Worm (Caenorhabditis elegans) whole organism, L4/young adult: Measurements from ENCODE around the gene cyp-33D1.

Source experiments
- W03F9.2 ChIP-seq: fragments of 150-350 bp; optimal IDR thresholded peaks from 2 replicates; lab custom pipeline; 2014; ENCODE audit warnings: missing biosample characterization, missing genetic modification characterization
- dao-5 ChIP-seq: sonication (generic microtip); optimal IDR thresholded peaks from 2 replicates; lab custom pipeline; 2016; ENCODE audit warnings: missing genotype, missing genetic modification characterization, moderate library complexity, missing compliant biosample characterization
- him-1 ChIP-seq: sonication (generic microtip); optimal IDR thresholded peaks from 2 replicates; lab custom pipeline; 2016; ENCODE audit warnings: missing genotype, missing genetic modification reagents, missing genetic modification characterization, missing compliant biosample characterization

DNA sequence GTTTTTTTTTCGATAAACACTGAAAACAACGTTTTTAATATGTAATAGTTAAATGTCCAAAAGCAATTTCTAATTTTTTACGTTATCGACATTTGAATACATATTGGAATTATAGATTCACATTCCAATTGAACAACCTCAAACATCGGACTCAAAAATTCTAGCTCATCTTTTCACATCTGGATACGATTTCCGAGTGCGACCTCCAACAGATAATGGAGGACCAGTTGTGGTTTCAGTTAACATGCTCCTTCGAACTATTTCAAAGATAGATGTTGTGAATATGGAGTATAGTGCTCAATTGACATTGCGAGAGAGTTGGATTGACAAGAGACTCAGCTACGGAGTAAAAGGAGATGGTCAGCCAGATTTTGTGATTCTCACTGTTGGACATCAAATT, 44.4 kb upstream of the cyp-33D1 start:
- TF ChIP-seq W03F9.2 (tag; lab: Kevin White, UChicago) (no peak), him-1 (tag; lab: Kevin White, UChicago) (no peak), dao-5 (tag; lab: Kevin White, UChicago) (no peak)
